Fruit fly (Drosophila melanogaster) whole organism, embryonic: ENCODE results near the gene Cat.
A peak's percentile ranks its signal among the peaks of the same experiment; 100 is the strongest.

Experiments used
- Abd-B ChIP-seq: fragments of 200-800 bp; sonication (Bioruptor generic); optimal IDR thresholded peaks from 2 replicates; lab custom pipeline; 2018; ENCODE audit warnings: missing biosample characterization, mild to moderate bottlenecking, missing genetic modification characterization, moderate library complexity
- Aef1 ChIP-seq: fragments of 200-800 bp; sonication (Bioruptor generic); IDR thresholded peaks from 3 replicates; pipeline ENCODE4 v1.3.6; 2022; ENCODE audit warnings: missing biosample characterization, missing genetic modification characterization
- Bteb2 ChIP-seq: fragments of 200-800 bp; sonication (Bioruptor generic); optimal IDR thresholded peaks from 2 replicates; lab custom pipeline; 2016; ENCODE audit warnings: missing biosample characterization, missing genetic modification characterization
- CG10321 ChIP-seq: fragments of 200-800 bp; sonication (Bioruptor generic); IDR thresholded peaks from 2 replicates; pipeline ENCODE4 v1.3.6; 2022; ENCODE audit warnings: missing biosample characterization, missing genetic modification characterization
- CG11456 ChIP-seq: fragments of 200-800 bp; sonication (Bioruptor generic); IDR thresholded peaks from 3 replicates; pipeline ENCODE4 v1.3.6; 2022; ENCODE audit warnings: missing biosample characterization, missing genetic modification characterization
- CG11723 ChIP-seq: fragments of 200-800 bp; sonication (Bioruptor generic); optimal IDR thresholded peaks from 2 replicates; lab custom pipeline; 2017; ENCODE audit warnings: missing biosample characterization, mild to moderate bottlenecking, missing genetic modification characterization
- CG13287 ChIP-seq: fragments of 200-800 bp; sonication (Bioruptor generic); IDR thresholded peaks from 2 replicates; pipeline ENCODE4 v1.3.6; 2022; ENCODE audit warnings: missing biosample characterization, missing genetic modification characterization; ENCODE audit not compliant: partially characterized antibody
- CG13424 ChIP-seq: fragments of 200-800 bp; sonication (Bioruptor generic); optimal IDR thresholded peaks from 2 replicates; lab custom pipeline; 2019; ENCODE audit warnings: missing biosample characterization, mild to moderate bottlenecking, missing genetic modification characterization, moderate library complexity
- CG17568 ChIP-seq: fragments of 200-800 bp; sonication (Bioruptor generic); optimal IDR thresholded peaks from 2 replicates; lab custom pipeline; 2018; ENCODE audit warnings: missing biosample characterization, mild to moderate bottlenecking, missing genetic modification characterization, moderate library complexity
- CG17802 ChIP-seq: fragments of 200-800 bp; sonication (Bioruptor generic); optimal IDR thresholded peaks from 2 replicates; lab custom pipeline; 2018; ENCODE audit warnings: missing biosample characterization, mild to moderate bottlenecking, missing genetic modification characterization, moderate library complexity
- CG17829 ChIP-seq: fragments of 200-800 bp; optimal IDR thresholded peaks from 2 replicates; lab custom pipeline; 2019; ENCODE audit warnings: missing biosample characterization, mild to moderate bottlenecking, missing genetic modification characterization, moderate library complexity
- CG2712 ChIP-seq: fragments of 200-800 bp; optimal IDR thresholded peaks from 3 replicates; lab custom pipeline; 2019; ENCODE audit warnings: missing biosample characterization, mild to moderate bottlenecking, missing genetic modification characterization, moderate library complexity
- CG3065 ChIP-seq: fragments of 200-800 bp; sonication (Bioruptor generic); optimal IDR thresholded peaks from 2 replicates; lab custom pipeline; 2016; ENCODE audit warnings: missing biosample characterization, missing genetic modification characterization
- CG3163 ChIP-seq: fragments of 200-800 bp; sonication (Bioruptor generic); optimal IDR thresholded peaks from 3 replicates; lab custom pipeline; 2016; ENCODE audit warnings: missing biosample characterization, missing genetic modification characterization
- CG32532 ChIP-seq: fragments of 200-800 bp; sonication (Bioruptor generic); IDR thresholded peaks from 2 replicates; pipeline ENCODE4 v1.3.6; 2022; ENCODE audit warnings: missing biosample characterization, missing genetic modification characterization
- CG3407 ChIP-seq: fragments of 200-800 bp; sonication (Bioruptor generic); optimal IDR thresholded peaks from 2 replicates; lab custom pipeline; 2018; ENCODE audit warnings: missing biosample characterization, mild to moderate bottlenecking, missing genetic modification characterization
- CG5245 ChIP-seq: fragments of 200-800 bp; sonication (Bioruptor generic); optimal IDR thresholded peaks from 3 replicates; lab custom pipeline; 2016; ENCODE audit warnings: missing biosample characterization, missing genetic modification characterization
- CG6689 ChIP-seq: fragments of 200-800 bp; sonication (Bioruptor generic); IDR thresholded peaks from 2 replicates; pipeline ENCODE4 v1.3.6; 2022; ENCODE audit warnings: missing biosample characterization, missing genetic modification characterization
- CG7372 ChIP-seq: fragments of 200-800 bp; sonication (Bioruptor generic); IDR thresholded peaks from 2 replicates; pipeline ENCODE4 v1.3.6; 2022; ENCODE audit warnings: missing biosample characterization, missing genetic modification characterization
- CG7839 ChIP-seq: fragments of 200-800 bp; sonication (Bioruptor generic); optimal IDR thresholded peaks from 3 replicates; lab custom pipeline; 2018; ENCODE audit warnings: missing biosample characterization, mild to moderate bottlenecking, missing genetic modification characterization, moderate library complexity
- CG7987 ChIP-seq: fragments of 200-800 bp; sonication (Bioruptor generic); optimal IDR thresholded peaks from 2 replicates; lab custom pipeline; 2018; ENCODE audit warnings: missing biosample characterization, mild to moderate bottlenecking, missing genetic modification characterization, moderate library complexity
- CG8388 ChIP-seq: fragments of 200-800 bp; sonication (Bioruptor generic); optimal IDR thresholded peaks from 2 replicates; lab custom pipeline; 2019; ENCODE audit warnings: missing biosample characterization, mild to moderate bottlenecking, missing genetic modification characterization, moderate library complexity
- CG9797 ChIP-seq: fragments of 200-800 bp; sonication (Bioruptor generic); optimal IDR thresholded peaks from 3 replicates; lab custom pipeline; 2018; ENCODE audit warnings: missing biosample characterization, mild to moderate bottlenecking, missing genetic modification characterization
- Dfd ChIP-seq, 2 experiments: fragments of >200 bp; optimal IDR thresholded peaks; 2 replicates each; lab custom pipeline; 2017; ENCODE audit warnings: missing biosample characterization in 2 of 2, missing genetic modification characterization in 2 of 2
- Lhr ChIP-seq: fragments of 200-800 bp; sonication (Bioruptor generic); optimal IDR thresholded peaks from 3 replicates; lab custom pipeline; 2017; ENCODE audit warnings: mild to moderate bottlenecking, missing biosample characterization, missing genetic modification reagents, missing genetic modification characterization
- Nf-YA ChIP-seq: fragments of 200-800 bp; sonication (Bioruptor generic); IDR thresholded peaks from 2 replicates; pipeline ENCODE4 v1.3.6; 2022; ENCODE audit warnings: missing biosample characterization, missing genetic modification characterization
- Ravus ChIP-seq: fragments of 200-800 bp; sonication (Bioruptor generic); IDR thresholded peaks from 2 replicates; pipeline ENCODE4 v1.3.6; 2022; ENCODE audit warnings: missing biosample characterization, missing genetic modification characterization
- Sin3A ChIP-seq: fragments of >200 bp; optimal IDR thresholded peaks from 2 replicates; lab custom pipeline; 2018
- Spps ChIP-seq: fragments of 200-800 bp; sonication (Bioruptor generic); optimal IDR thresholded peaks from 2 replicates; lab custom pipeline; 2018; ENCODE audit warnings: missing biosample characterization, mild to moderate bottlenecking, missing genetic modification characterization
- Sry-β ChIP-seq: fragments of 200-800 bp; sonication (Bioruptor generic); optimal IDR thresholded peaks from 2 replicates; lab custom pipeline; 2018; ENCODE audit warnings: missing biosample characterization, mild to moderate bottlenecking, missing genetic modification characterization, moderate library complexity
- TFAM ChIP-seq: fragments of 200-800 bp; sonication (Bioruptor generic); optimal IDR thresholded peaks from 2 replicates; lab custom pipeline; 2017; ENCODE audit warnings: missing biosample characterization, missing genetic modification characterization, inconsistent platforms
- Vsx1 ChIP-seq: fragments of 200-800 bp; sonication (Bioruptor generic); optimal IDR thresholded peaks from 2 replicates; lab custom pipeline; 2017; ENCODE audit warnings: missing biosample characterization, mild to moderate bottlenecking, missing genetic modification characterization, missing genetic modification reagents
- Xbp1 ChIP-seq: fragments of 200-800 bp; sonication (Bioruptor generic); optimal IDR thresholded peaks from 3 replicates; lab custom pipeline; 2016; ENCODE audit warnings: missing biosample characterization, mild to moderate bottlenecking, missing genetic modification characterization
- aop ChIP-seq: fragments of 200-800 bp; sonication (Bioruptor generic); IDR thresholded peaks from 2 replicates; pipeline ENCODE4 v1.3.6; 2022; ENCODE audit warnings: missing biosample characterization, missing genetic modification characterization
- caup ChIP-seq: fragments of 200-800 bp; sonication (Bioruptor generic); optimal IDR thresholded peaks from 3 replicates; lab custom pipeline; 2017; ENCODE audit warnings: missing biosample characterization, mild to moderate bottlenecking, missing genetic modification characterization, moderate library complexity; ENCODE audit not compliant: severe bottlenecking
- cwo ChIP-seq: fragments of 200-800 bp; sonication (Bioruptor generic); optimal IDR thresholded peaks from 3 replicates; lab custom pipeline; 2017; ENCODE audit warnings: missing biosample characterization, missing genetic modification characterization, mild to moderate bottlenecking, moderate library complexity, missing genetic modification reagents
- disco-r ChIP-seq: fragments of 200-800 bp; sonication (Bioruptor generic); optimal IDR thresholded peaks from 2 replicates; lab custom pipeline; 2016; ENCODE audit warnings: missing biosample characterization, missing genetic modification characterization
- exex ChIP-seq: fragments of 200-800 bp; sonication (Bioruptor generic); optimal IDR thresholded peaks from 4 replicates; lab custom pipeline; 2018; ENCODE audit warnings: missing biosample characterization, mild to moderate bottlenecking, missing genetic modification characterization, moderate library complexity
- fd96Cb ChIP-seq: fragments of 200-800 bp; sonication (Bioruptor generic); optimal IDR thresholded peaks from 2 replicates; lab custom pipeline; 2018; ENCODE audit warnings: missing biosample characterization, mild to moderate bottlenecking, missing genetic modification characterization, moderate library complexity
- fu2 ChIP-seq: fragments of 200-800 bp; sonication (Bioruptor generic); optimal IDR thresholded peaks from 2 replicates; lab custom pipeline; 2016; ENCODE audit warnings: missing biosample characterization, missing genetic modification characterization
- hth ChIP-seq: fragments of >200 bp; optimal IDR thresholded peaks from 2 replicates; lab custom pipeline; 2017; ENCODE audit warnings: inconsistent platforms
- kni ChIP-seq: fragments of 200-800 bp; sonication (Bioruptor generic); optimal IDR thresholded peaks from 3 replicates; lab custom pipeline; 2017; ENCODE audit warnings: mild to moderate bottlenecking, missing biosample characterization, missing genetic modification reagents, missing genetic modification characterization
- maf-S ChIP-seq: fragments of 200-800 bp; sonication (Bioruptor generic); optimal IDR thresholded peaks from 2 replicates; lab custom pipeline; 2016; ENCODE audit warnings: missing biosample characterization, missing genetic modification characterization
- pfk ChIP-seq: fragments of 200-800 bp; sonication (Bioruptor generic); optimal IDR thresholded peaks from 2 replicates; lab custom pipeline; 2018; ENCODE audit warnings: missing biosample characterization, mild to moderate bottlenecking, missing genetic modification characterization, moderate library complexity
- pho ChIP-seq: fragments of 200-800 bp; sonication (Bioruptor generic); optimal IDR thresholded peaks from 2 replicates; lab custom pipeline; 2016; ENCODE audit warnings: missing biosample characterization, missing genetic modification characterization
- pnt ChIP-seq: fragments of 200-800 bp; sonication (Bioruptor generic); optimal IDR thresholded peaks from 3 replicates; lab custom pipeline; 2016; ENCODE audit warnings: missing biosample characterization, missing genetic modification characterization
- slou ChIP-seq: fragments of 200-800 bp; sonication (Bioruptor generic); optimal IDR thresholded peaks from 3 replicates; lab custom pipeline; 2016; ENCODE audit warnings: missing biosample characterization, missing genetic modification characterization
- trem ChIP-seq: fragments of 200-800 bp; optimal IDR thresholded peaks from 3 replicates; lab custom pipeline; 2019; ENCODE audit warnings: missing biosample characterization, mild to moderate bottlenecking, missing genetic modification characterization, moderate library complexity
- wdn ChIP-seq: fragments of 200-800 bp; sonication (Bioruptor generic); IDR thresholded peaks from 2 replicates; pipeline ENCODE4 v1.3.6; 2022; ENCODE audit warnings: missing biosample characterization, missing genetic modification characterization
- zen ChIP-seq: fragments of 200-800 bp; sonication (Bioruptor generic); optimal IDR thresholded peaks from 3 replicates; lab custom pipeline; 2018; ENCODE audit warnings: missing biosample characterization, mild to moderate bottlenecking, missing genetic modification characterization, moderate library complexity

Gene Cat

DNA sequence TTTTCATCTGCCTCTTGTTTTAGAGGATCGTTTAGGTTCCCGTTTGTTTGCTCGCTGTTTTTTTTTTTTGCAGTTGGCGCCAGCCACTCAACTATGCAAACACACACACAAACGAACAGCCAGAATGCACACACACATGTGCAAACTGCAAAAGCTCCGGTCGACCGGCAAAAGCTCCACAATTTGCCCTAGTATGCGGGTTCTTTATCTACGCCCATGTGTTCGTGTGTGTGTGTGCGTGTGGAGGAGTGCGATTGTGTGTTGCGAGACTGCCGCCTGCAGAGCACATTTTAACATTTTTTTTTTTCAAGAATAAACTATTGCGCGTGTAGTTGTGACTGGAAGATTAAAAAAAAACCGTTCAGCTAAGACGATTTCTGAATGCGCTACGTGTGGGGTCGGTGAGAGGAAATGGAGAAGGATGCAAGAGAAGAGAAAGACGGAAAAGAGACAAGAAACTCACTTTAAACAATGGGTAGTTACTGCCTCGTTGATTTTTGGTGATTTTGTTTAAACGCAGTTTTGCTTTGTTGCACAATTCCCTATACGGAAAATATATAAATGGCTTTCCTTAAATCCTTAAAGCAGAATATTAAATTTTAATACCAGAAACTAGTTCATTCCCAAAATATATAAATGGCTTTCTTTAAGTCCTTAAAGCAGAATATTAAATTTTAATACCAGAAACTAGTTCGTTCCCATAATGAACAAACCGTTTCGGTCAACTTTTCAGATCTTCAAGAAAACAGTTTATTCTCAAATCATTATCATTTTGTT, 31.0 kb upstream of the Cat start (continued):
- TF ChIP-seq Spps (tag; lab: Kevin White, UChicago) (no peak), CG7372 (no peak), Lhr (GFP tag; lab: Kevin White, UChicago) (no peak), CG5245 (GFP tag; lab: Kevin White, UChicago) (no peak), trem (tag; lab: Kevin White, UChicago) (no peak), CG3065 (GFP tag; lab: Kevin White, UChicago) (no peak), fd96Cb (tag; lab: Kevin White, UChicago) (no peak), Xbp1 (GFP tag; lab: Kevin White, UChicago) (peak; percentile 44), zen (tag; lab: Kevin White, UChicago) (no peak), cwo (GFP tag; lab: Kevin White, UChicago) (peak; percentile 64), CG13424 (tag; lab: Kevin White, UChicago) (peak; percentile 29), CG3407 (no peak), CG6689 (no peak), CG11723 (GFP tag; lab: Kevin White, UChicago) (no peak), wdn (GFP tag; lab: Robert Waterston, UW) (no peak; the same call in 1 of the 2 replicates), slou (GFP tag; lab: Kevin White, UChicago) (no peak), aop (GFP tag; lab: Robert Waterston, UW) (no peak), Dfd (GFP tag; optimal IDR thresholded peaks at IDR 0.05; lab: Kevin White, UChicago) (no peak), Sin3A (no peak), CG9797 (GFP tag; lab: Kevin White, UChicago) (no peak), Nf-YA (GFP tag; lab: Robert Waterston, UW) (peak; percentile 48; the same call in 1 of the 2 replicates), CG13287 (GFP tag; lab: Robert Waterston, UW) (no peak), CG10321 (GFP tag; lab: Robert Waterston, UW) (0 out of 2 replicates have a peak, but pooled peaks have one; percentile 14), CG11456 (GFP tag; lab: Robert Waterston, UW) (no peak; the same call in 2 of the 3 replicates), CG7987 (GFP tag; lab: Kevin White, UChicago) (peak; percentile 31), fu2 (GFP tag; lab: Kevin White, UChicago) (peak; percentile 18), caup (GFP tag; lab: Kevin White, UChicago) (no peak), kni (GFP tag; lab: Kevin White, UChicago) (no peak), Abd-B (GFP tag; lab: Kevin White, UChicago) (peak; percentile 42), CG32532 (GFP tag; lab: Robert Waterston, UW) (no peak), CG2712 (tag; lab: Kevin White, UChicago) (peak; percentile 4), CG17802 (tag; lab: Kevin White, UChicago) (no peak), CG17568 (GFP tag; lab: Kevin White, UChicago) (no peak), Sry-β (GFP tag; lab: Kevin White, UChicago) (no peak), pnt (no peak), CG8388 (GFP tag; lab: Kevin White, UChicago) (no peak), pfk (no peak), Ravus (GFP tag; lab: Robert Waterston, UW) (no peak), maf-S (GFP tag; lab: Kevin White, UChicago) (no peak), disco-r (no peak), Aef1 (GFP tag; lab: Robert Waterston, UW) (peak; percentile 43; the same call in 2 of the 3 replicates), CG3163 (GFP tag; lab: Kevin White, UChicago) (peak; percentile 7), Vsx1 (GFP tag; lab: Kevin White, UChicago) (no peak), CG17829 (no peak), Bteb2 (GFP tag; lab: Kevin White, UChicago) (no peak), CG7839 (tag; lab: Kevin White, UChicago) (peak; percentile 54), TFAM (GFP tag; lab: Kevin White, UChicago) (no peak), exex (tag; lab: Kevin White, UChicago) (no peak), hth (lab: Kevin White, UChicago) (no peak), pho (peak; percentile 20)
